Worm (Caenorhabditis elegans) whole organism, mixed stage, embryonic: ENCODE data around the gene ajm-1.

Experiments used
- M03D4.4 ChIP-seq: sonication (generic microtip); optimal IDR thresholded peaks from 2 replicates; lab custom pipeline; 2017; ENCODE audit warnings: mild to moderate bottlenecking, missing genetic modification characterization, missing compliant biosample characterization
- bed-3 ChIP-seq: fragments of 200-800 bp; sonication (Bioruptor generic); optimal IDR thresholded peaks from 3 replicates; lab custom pipeline; 2018; ENCODE audit warnings: mild to moderate bottlenecking, missing genetic modification characterization, moderate library complexity, missing compliant biosample characterization
- blmp-1 ChIP-seq: fragments of 150-350 bp; optimal IDR thresholded peaks from 2 replicates; lab custom pipeline; 2014; ENCODE audit warnings: missing biosample characterization, missing genetic modification characterization
- ceh-39 ChIP-seq: fragments of 150-350 bp; optimal IDR thresholded peaks from 2 replicates; lab custom pipeline; 2014; ENCODE audit warnings: missing biosample characterization, missing genetic modification characterization
- ceh-43 ChIP-seq: fragments of 200-800 bp; sonication (Bioruptor generic); optimal IDR thresholded peaks from 2 replicates; lab custom pipeline; 2018; ENCODE audit warnings: mild to moderate bottlenecking, missing genetic modification characterization, moderate library complexity, missing compliant biosample characterization
- ceh-83 ChIP-seq: fragments of 200-800 bp; sonication (Bioruptor generic); optimal IDR thresholded peaks from 2 replicates; lab custom pipeline; 2018; ENCODE audit warnings: mild to moderate bottlenecking, missing genetic modification characterization, missing compliant biosample characterization
- ces-1 ChIP-seq: fragments of 150-350 bp; optimal IDR thresholded peaks from 2 replicates; lab custom pipeline; 2014; ENCODE audit warnings: missing biosample characterization, missing genetic modification reagents, missing genetic modification characterization
- cnd-1 ChIP-seq: fragments of 200-800 bp; sonication (Bioruptor generic); optimal IDR thresholded peaks from 2 replicates; lab custom pipeline; 2018; ENCODE audit warnings: mild to moderate bottlenecking, missing genetic modification characterization, missing compliant biosample characterization
- drap-1 ChIP-seq: fragments of 200-800 bp; sonication (Bioruptor generic); optimal IDR thresholded peaks from 3 replicates; lab custom pipeline; 2018; ENCODE audit warnings: mild to moderate bottlenecking, missing genetic modification characterization, missing compliant biosample characterization
- elt-1 ChIP-seq: sonication (generic microtip); optimal IDR thresholded peaks from 2 replicates; lab custom pipeline; 2017; ENCODE audit warnings: missing genetic modification characterization, mild to moderate bottlenecking, missing compliant biosample characterization, antibody characterized with exemption, moderate library complexity, borderline replicate concordance; ENCODE audit not compliant: insufficient read depth
- flh-1 ChIP-seq: fragments of 200-800 bp; sonication (Bioruptor generic); optimal IDR thresholded peaks from 2 replicates; lab custom pipeline; 2018; ENCODE audit warnings: mild to moderate bottlenecking, missing genetic modification characterization, moderate library complexity, missing compliant biosample characterization
- ham-2 ChIP-seq: fragments of 200-800 bp; sonication (Bioruptor generic); optimal IDR thresholded peaks from 2 replicates; lab custom pipeline; 2018; ENCODE audit warnings: mild to moderate bottlenecking, missing genetic modification characterization, missing compliant biosample characterization
- hlh-1 ChIP-seq: fragments of 150-350 bp; optimal IDR thresholded peaks from 2 replicates; lab custom pipeline; 2014; ENCODE audit warnings: missing biosample characterization, missing genetic modification reagents, missing genetic modification characterization
- lin-13 ChIP-seq: fragments of 150-350 bp; optimal IDR thresholded peaks from 2 replicates; lab custom pipeline; 2014; ENCODE audit warnings: missing biosample characterization, missing genetic modification characterization
- lin-32 ChIP-seq: fragments of 200-800 bp; sonication (Bioruptor generic); optimal IDR thresholded peaks from 2 replicates; lab custom pipeline; 2018; ENCODE audit warnings: mild to moderate bottlenecking, missing genetic modification characterization, missing compliant biosample characterization
- mab-5 ChIP-seq: fragments of 150-350 bp; optimal IDR thresholded peaks from 2 replicates; lab custom pipeline; 2014; ENCODE audit warnings: missing biosample characterization, missing genetic modification characterization
- mep-1 ChIP-seq: fragments of 150-350 bp; optimal IDR thresholded peaks from 2 replicates; lab custom pipeline; 2017; ENCODE audit warnings: missing biosample characterization, missing genetic modification reagents, missing genetic modification characterization, inconsistent platforms
- mls-2 ChIP-seq: sonication (generic microtip); optimal IDR thresholded peaks from 2 replicates; lab custom pipeline; 2016; ENCODE audit warnings: mild to moderate bottlenecking, missing genetic modification characterization, moderate library complexity, missing compliant biosample characterization
- nhr-12 ChIP-seq: fragments of 150-350 bp; optimal IDR thresholded peaks from 2 replicates; lab custom pipeline; 2014; ENCODE audit warnings: missing biosample characterization, missing genetic modification characterization
- nhr-28 ChIP-seq: fragments of 150-350 bp; optimal IDR thresholded peaks from 2 replicates; lab custom pipeline; 2014; ENCODE audit warnings: missing biosample characterization, missing genetic modification characterization
- pha-4 ChIP-seq: fragments of 150-350 bp; optimal IDR thresholded peaks from 2 replicates; lab custom pipeline; 2018; ENCODE audit warnings: missing biosample characterization, missing genetic modification reagents, missing genetic modification characterization
- sem-2 ChIP-seq: fragments of 200-800 bp; sonication (Bioruptor generic); optimal IDR thresholded peaks from 2 replicates; lab custom pipeline; 2018; ENCODE audit warnings: mild to moderate bottlenecking, missing genetic modification characterization, missing compliant biosample characterization
- snpc-4 ChIP-seq: fragments of 150-350 bp; optimal IDR thresholded peaks from 2 replicates; lab custom pipeline; 2014; ENCODE audit warnings: missing biosample characterization, missing genetic modification characterization
- sptf-1 ChIP-seq: sonication (generic microtip); optimal IDR thresholded peaks from 2 replicates; lab custom pipeline; 2017; ENCODE audit warnings: mild to moderate bottlenecking, missing genetic modification characterization, moderate library complexity, missing compliant biosample characterization
- tbx-8 ChIP-seq: fragments of 200-800 bp; sonication (Bioruptor generic); optimal IDR thresholded peaks from 2 replicates; lab custom pipeline; 2018; ENCODE audit warnings: mild to moderate bottlenecking, missing genetic modification characterization, moderate library complexity, missing compliant biosample characterization
- unc-120 ChIP-seq: sonication (generic microtip); optimal IDR thresholded peaks from 2 replicates; lab custom pipeline; 2017; ENCODE audit warnings: missing genetic modification characterization, missing compliant biosample characterization; ENCODE audit not compliant: poor library complexity, severe bottlenecking
- unc-39 ChIP-seq: fragments of 150-350 bp; optimal IDR thresholded peaks from 2 replicates; lab custom pipeline; 2014; ENCODE audit warnings: missing biosample characterization, missing genetic modification characterization
- unc-62 ChIP-seq: fragments of 150-350 bp; optimal IDR thresholded peaks from 2 replicates; lab custom pipeline; 2014; ENCODE audit warnings: missing biosample characterization, missing genetic modification reagents, missing genetic modification characterization
- ztf-11 ChIP-seq: fragments of 150-350 bp; optimal IDR thresholded peaks from 2 replicates; lab custom pipeline; 2014; ENCODE audit warnings: missing biosample characterization, missing genetic modification characterization

ajm-1 gene

DNA sequence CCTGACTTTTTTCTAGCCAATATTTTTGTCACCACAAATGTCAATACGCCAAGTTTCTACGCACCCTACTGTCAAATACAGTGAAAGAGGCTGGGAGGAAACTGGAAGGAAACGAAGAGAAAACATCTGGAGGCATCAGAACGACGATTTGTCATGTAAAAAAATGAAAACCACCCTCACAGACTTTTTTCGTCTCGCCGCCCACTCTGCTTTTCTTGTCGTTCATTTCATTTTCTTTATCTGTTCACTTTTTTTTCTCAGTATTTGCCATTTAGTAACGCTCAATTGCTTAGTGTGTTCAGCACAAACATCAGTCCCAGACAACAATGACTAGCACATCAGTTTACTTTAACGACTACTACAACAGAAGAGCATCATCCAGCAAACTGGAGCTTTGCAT lies 63.1 kb downstream of the ajm-1 start, which contains the start of gene B0563.5:
TSS of gene B0563.5 (plus strand) at position 301 of the 400 bp plus-strand sequence.
- no peak for TF ChIP-seq nhr-28 (tag; lab: Kevin White, UChicago)
- TF ChIP-seq blmp-1 (tag; lab: Kevin White, UChicago), result no peak
- TF ChIP-seq elt-1 (tag; lab: Kevin White, UChicago), result no peak
- no peak for TF ChIP-seq ham-2 (GFP tag; lab: Kevin White, UChicago)
- TF ChIP-seq pha-4 (tag; lab: Kevin White, UChicago), result no peak
- TF ChIP-seq unc-62 (GFP tag; lab: Kevin White, UChicago), result no peak
- TF ChIP-seq ces-1, result no peak
- TF ChIP-seq bed-3, result no peak
- no peak for TF ChIP-seq mls-2 (tag; lab: Kevin White, UChicago)
- TF ChIP-seq tbx-8 (GFP tag; lab: Kevin White, UChicago), result no peak
- TF ChIP-seq mep-1, result no peak
- TF ChIP-seq unc-39, result no peak
- no peak for TF ChIP-seq lin-32 (GFP tag; lab: Kevin White, UChicago)
- TF ChIP-seq cnd-1 (tag; lab: Kevin White, UChicago), result no peak
- TF ChIP-seq unc-120 (tag; lab: Kevin White, UChicago), result no peak
- TF ChIP-seq ceh-83 (GFP tag; lab: Kevin White, UChicago), result no peak
- no peak for TF ChIP-seq M03D4.4

DNA sequence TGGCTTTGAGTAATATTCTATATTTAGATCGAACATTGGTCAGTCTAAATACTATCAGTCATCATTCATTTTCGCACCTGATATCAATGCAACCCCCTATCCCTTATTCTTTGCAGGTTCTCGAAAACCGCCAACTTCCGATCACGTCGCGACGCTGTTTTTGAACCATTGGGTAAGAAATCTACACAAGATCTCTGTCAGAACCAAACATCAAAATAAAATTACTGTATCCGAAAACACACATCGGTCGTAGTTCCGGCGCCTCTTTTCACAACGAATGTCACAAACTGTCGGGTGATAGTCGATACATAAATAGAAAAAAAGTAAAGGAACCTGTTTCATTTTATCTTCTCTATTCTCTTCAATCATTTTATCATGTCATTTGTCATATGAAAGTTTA lies 64.2 kb downstream of the ajm-1 start:
- no peak for TF ChIP-seq lin-13 (tag; lab: Kevin White, UChicago)
- no peak for TF ChIP-seq ztf-11 (tag; lab: Kevin White, UChicago)
- TF ChIP-seq sptf-1 (tag; lab: Kevin White, UChicago), result no peak
- TF ChIP-seq mab-5, result no peak
- TF ChIP-seq flh-1, result no peak
- TF ChIP-seq nhr-28 (tag; lab: Kevin White, UChicago), result no peak
- no peak for TF ChIP-seq unc-120 (tag; lab: Kevin White, UChicago)
- no peak for TF ChIP-seq blmp-1 (tag; lab: Kevin White, UChicago)
- no peak for TF ChIP-seq bed-3
- TF ChIP-seq ham-2 (GFP tag; lab: Kevin White, UChicago), result no peak
- no peak for TF ChIP-seq snpc-4 (tag; lab: Kevin White, UChicago)
- TF ChIP-seq ceh-43 (GFP tag; lab: Kevin White, UChicago), result no peak

DNA sequence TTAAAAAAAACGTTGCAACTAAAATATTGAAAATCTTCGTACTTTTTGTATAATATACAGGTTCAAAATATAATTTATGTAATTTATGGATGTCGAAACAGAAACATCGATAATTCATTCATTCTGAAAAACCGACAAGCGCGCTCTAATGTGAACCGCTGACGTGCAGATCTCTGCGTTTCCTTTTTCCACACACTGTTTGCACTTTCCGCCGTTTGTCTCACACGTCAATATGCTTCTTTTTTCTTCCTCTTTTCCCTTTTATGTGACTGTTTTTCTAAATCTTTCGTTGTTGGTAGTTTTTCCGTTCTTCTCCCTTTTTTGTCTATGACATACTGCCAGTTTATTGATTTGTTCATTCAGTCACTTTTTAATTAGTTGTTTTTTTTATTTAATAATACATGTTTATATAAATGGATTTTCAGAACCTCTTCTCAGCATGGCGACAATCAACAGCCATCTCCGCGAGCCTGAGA lies 67.6 kb downstream of the ajm-1 start, which contains the start of gene tmbi-4:
TSS of gene tmbi-4 (plus strand) at position 426 of the 476 bp plus-strand sequence.
- peak; percentile 59 for TF ChIP-seq hlh-1
- no peak for TF ChIP-seq unc-120 (tag; lab: Kevin White, UChicago)
- TF ChIP-seq bed-3, result no peak
- no peak for TF ChIP-seq drap-1 (GFP tag; lab: Kevin White, UChicago)
- TF ChIP-seq mep-1, result peak; percentile 26
- TF ChIP-seq lin-32 (GFP tag; lab: Kevin White, UChicago), result no peak
- peak; percentile 44 for TF ChIP-seq ceh-39
- peak; percentile 44 for TF ChIP-seq ces-1

DNA sequence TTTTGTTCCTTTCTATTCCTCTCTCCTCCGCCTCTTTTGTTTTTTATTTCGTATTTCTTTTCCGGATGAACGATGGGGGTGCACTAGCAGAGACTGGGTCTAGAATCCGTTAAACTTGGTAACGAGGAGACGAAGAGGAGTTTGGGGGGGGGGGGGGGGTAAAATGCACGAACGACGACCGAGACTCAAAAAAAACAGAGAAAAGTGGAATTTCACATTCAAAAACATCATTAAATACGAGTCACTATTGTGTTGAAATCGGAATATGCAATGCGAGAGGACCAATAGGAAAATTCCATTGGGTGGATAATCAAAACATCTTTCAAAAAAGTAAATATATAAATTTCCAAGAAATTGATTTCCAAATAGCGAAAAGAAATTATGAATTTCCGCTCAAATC lies 71.5 kb downstream of the ajm-1 start, which contains the start of gene B0563.7:
TSS of gene B0563.7 (minus strand) at position 101 of the 400 bp plus-strand sequence.
- TF ChIP-seq ceh-83 (GFP tag; lab: Kevin White, UChicago), result no peak
- no peak for TF ChIP-seq unc-39
- no peak for TF ChIP-seq nhr-12 (tag; lab: Kevin White, UChicago)
- no peak for TF ChIP-seq lin-32 (GFP tag; lab: Kevin White, UChicago)
- TF ChIP-seq sem-2 (GFP tag; lab: Kevin White, UChicago), result no peak

DNA sequence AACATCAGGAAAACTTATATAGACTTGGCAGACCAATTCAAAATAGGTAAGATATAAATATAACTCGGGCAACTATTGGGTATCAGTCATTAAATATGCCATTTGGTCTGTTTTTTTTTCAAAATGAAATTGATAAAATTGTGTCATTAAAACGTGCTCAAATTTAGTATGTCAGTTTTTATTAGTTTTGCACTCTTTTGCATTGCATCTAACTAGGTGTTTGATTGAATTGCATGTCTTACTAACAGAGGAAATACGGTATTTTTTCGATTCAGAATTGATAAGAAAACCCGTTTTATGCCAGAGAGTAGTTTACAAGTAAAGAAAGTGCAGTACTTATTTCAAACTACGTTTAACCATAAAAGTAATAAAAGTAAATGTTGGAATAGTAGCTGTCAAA lies 73.0 kb downstream of the ajm-1 start:
- TF ChIP-seq ceh-83 (GFP tag; lab: Kevin White, UChicago), result no peak
- no peak for TF ChIP-seq flh-1
- no peak for TF ChIP-seq hlh-1
- no peak for TF ChIP-seq unc-39
- TF ChIP-seq pha-4 (tag; lab: Kevin White, UChicago), result no peak
